Worm (Caenorhabditis elegans): ENCODE data around the gene F59E12.6.

DNA sequence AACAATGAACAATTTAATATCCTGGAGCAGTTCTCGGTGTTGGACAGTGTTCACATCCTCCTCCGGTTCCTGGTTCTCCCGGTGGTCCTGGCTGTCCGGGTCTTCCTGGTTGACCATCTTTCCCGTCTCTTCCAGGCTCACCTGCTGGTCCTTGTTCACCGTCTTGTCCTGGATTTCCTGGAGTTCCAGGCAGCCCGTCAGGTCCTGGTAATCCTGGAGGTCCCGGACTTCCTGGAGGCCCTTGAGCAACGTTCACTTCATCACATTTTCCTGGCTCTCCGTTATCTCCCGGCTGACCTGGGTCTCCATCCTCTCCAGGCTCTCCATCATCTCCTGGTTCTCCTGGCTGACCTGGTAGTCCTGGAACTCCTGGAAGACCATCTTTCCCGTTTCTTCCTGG, 20.7 kb upstream of the F59E12.6 start:
- TF ChIP-seq him-1 (tag; optimal IDR thresholded peaks at IDR 0.05) (no peak), dao-5 (tag; optimal IDR thresholded peaks at IDR 0.05) (no peak)

Data from whole organism, L4/young adult.